Fruit fly (Drosophila melanogaster): ENCODE data around the gene Qsox4.
A peak's percentile ranks its signal among the peaks of the same experiment; 100 is the strongest.

Gene Qsox4

dm6 chr3R:23732990-23733512 lies 30.5 kb downstream of the Qsox4 start, which contains the start of the genes Hmgcr and Rpn9 (continued):
- TF ChIP-seq shn (GFP tag; optimal IDR thresholded peaks at IDR 0.05) (peak; percentile 27), dimm (GFP tag; IDR thresholded peaks at IDR 0.05) (no peak), CG9437 (GFP tag; optimal IDR thresholded peaks at IDR 0.05) (peak; percentile 58), lilli (GFP tag; optimal IDR thresholded peaks at IDR 0.05) (peak; percentile 13), toy (GFP tag; IDR thresholded peaks at IDR 0.05) (no peak), twi (tag; optimal IDR thresholded peaks at IDR 0.05) (peak; percentile 43), CG17186 (GFP tag; optimal IDR thresholded peaks at IDR 0.05) (peak; percentile 62), zen (tag; optimal IDR thresholded peaks at IDR 0.05) (peak; percentile 45), CG9797 (GFP tag; optimal IDR thresholded peaks at IDR 0.05) (peak; percentile 97), MESR4 (GFP tag; optimal IDR thresholded peaks at IDR 0.05) (peak; percentile 66), CG3995 (GFP tag; optimal IDR thresholded peaks at IDR 0.05) (peak; percentile 24), gem (tag; optimal IDR thresholded peaks at IDR 0.05) (peak; percentile 35), onecut (GFP tag; IDR thresholded peaks at IDR 0.05) (peak; percentile 26; the same call in 1 of the 2 replicates), YL-1 (GFP tag; optimal IDR thresholded peaks at IDR 0.05) (peak; percentile 87), CG6683 (GFP tag; optimal IDR thresholded peaks at IDR 0.05) (no peak), CG18476 (GFP tag; optimal IDR thresholded peaks at IDR 0.05) (no peak), CG17328 (GFP tag; IDR thresholded peaks at IDR 0.05) (peak; percentile 38; the same call in 1 of the 2 replicates), Bdp1 (GFP tag; optimal IDR thresholded peaks at IDR 0.05) (peak; percentile 20), hkb (optimal IDR thresholded peaks at IDR 0.05) (peak; percentile 89), hkb (GFP tag; IDR thresholded peaks at IDR 0.05) (no peak), Sry-δ (GFP tag; optimal IDR thresholded peaks at IDR 0.05) (peak; percentile 52), CG12391 (tag; optimal IDR thresholded peaks at IDR 0.05) (peak; percentile 63), CG10366 (GFP tag; IDR thresholded peaks at IDR 0.05) (no peak), CHES-1-like (GFP tag; optimal IDR thresholded peaks at IDR 0.05) (peak; percentile 53), Awh (GFP tag; IDR thresholded peaks at IDR 0.05) (peak; percentile 34; the same call in 1 of the 2 replicates), gfzf (GFP tag; optimal IDR thresholded peaks at IDR 0.05) (peak; percentile 93), HmgZ (tag; optimal IDR thresholded peaks at IDR 0.05) (peak; percentile 32), pb (GFP tag; optimal IDR thresholded peaks at IDR 0.05) (no peak), Opbp (GFP tag; IDR thresholded peaks at IDR 0.05; ENCODE audit: partially characterized antibody) (0 out of 3 replicates have a peak, but pooled peaks have one; percentile 48), ranshi (GFP tag; IDR thresholded peaks at IDR 0.05) (no peak), CG2116 (GFP tag; optimal IDR thresholded peaks at IDR 0.05) (peak; percentile 72), CG34376 (GFP tag; optimal IDR thresholded peaks at IDR 0.05) (peak; percentile 21), sens-2 (GFP tag; IDR thresholded peaks at IDR 0.05) (no peak), gt (GFP tag; IDR thresholded peaks at IDR 0.05) (no peak), CG17829 (tag; optimal IDR thresholded peaks at IDR 0.05) (peak; percentile 43), MBD-R2 (GFP tag; IDR thresholded peaks at IDR 0.05) (peak; percentile 73), Hmr (GFP tag; optimal IDR thresholded peaks at IDR 0.05) (peak; percentile 55), CG12299 (tag; optimal IDR thresholded peaks at IDR 0.05) (peak; percentile 52), pfk (GFP tag; optimal IDR thresholded peaks at IDR 0.05) (peak; percentile 8), Atf-2 (GFP tag; optimal IDR thresholded peaks at IDR 0.05) (no peak), Scr (GFP tag; IDR thresholded peaks at IDR 0.05; ENCODE audit: partially characterized antibody) (0 out of 2 replicates have a peak, but pooled peaks have one; percentile 24), CG33557 (GFP tag; optimal IDR thresholded peaks at IDR 0.05) (peak; percentile 24), ci (GFP tag; IDR thresholded peaks at IDR 0.05) (peak; percentile 65; the same call in 2 of the 3 replicates), CoRest (tag; optimal IDR thresholded peaks at IDR 0.05) (peak; percentile 55), CG6175 (GFP tag; IDR thresholded peaks at IDR 0.05) (no peak), eve (GFP tag; optimal IDR thresholded peaks at IDR 0.05) (peak in 1 of 2 experiments; percentile 11), Deaf1 (tag; optimal IDR thresholded peaks at IDR 0.05) (no peak), Gsc (GFP tag; IDR thresholded peaks at IDR 0.05) (no peak), Sin3A (optimal IDR thresholded peaks at IDR 0.05) (peak; percentile 95), trem (tag; optimal IDR thresholded peaks at IDR 0.05) (peak; percentile 73), CG6765 (GFP tag; optimal IDR thresholded peaks at IDR 0.05) (peak; percentile 15)

Measured in whole organism, embryonic.